Worm (Caenorhabditis elegans): ENCODE data around the gene pax-3.

The pax-3 gene

DNA sequence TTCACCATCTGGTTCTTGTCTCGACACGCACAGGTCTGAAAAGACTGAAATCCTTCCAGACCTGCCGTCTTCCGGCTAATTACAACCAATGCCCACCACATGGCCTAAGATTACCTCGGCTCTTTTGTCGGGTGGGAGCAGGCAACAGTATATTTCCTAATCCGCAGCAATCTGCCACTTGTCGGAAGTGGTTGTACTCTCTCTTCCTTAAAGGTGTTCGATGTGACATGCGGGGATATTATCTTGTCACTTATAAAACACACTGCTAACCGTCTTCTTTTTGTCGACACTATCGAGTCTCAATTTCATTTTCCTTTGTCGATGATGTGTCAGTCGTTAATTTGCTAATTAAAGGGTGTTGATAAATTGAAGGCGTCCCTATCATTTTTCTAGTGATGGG, 2.3 kb upstream of the pax-3 start, which contains the start of gene F27E5.3:
Gene F27E5.3 (minus strand): TSS at position 101 of the 400 bp plus-strand sequence.
- TF ChIP-seq nhr-11 (tag; optimal IDR thresholded peaks at IDR 0.05): no peak
- no peak for TF ChIP-seq ztf-4 (tag; optimal IDR thresholded peaks at IDR 0.05)
- no peak for TF ChIP-seq nhr-10 (tag; optimal IDR thresholded peaks at IDR 0.05)
- TF ChIP-seq nhr-12 (tag; optimal IDR thresholded peaks at IDR 0.05): no peak
- no peak for TF ChIP-seq mdl-1 (tag; optimal IDR thresholded peaks at IDR 0.05)
- TF ChIP-seq nhr-77 (tag; optimal IDR thresholded peaks at IDR 0.05): no peak
- TF ChIP-seq ceh-16 (tag; optimal IDR thresholded peaks at IDR 0.05): no peak
- no peak for TF ChIP-seq nhr-129 (tag; optimal IDR thresholded peaks at IDR 0.05)
- no peak for TF ChIP-seq nhr-6 (tag; optimal IDR thresholded peaks at IDR 0.05)
- no peak for TF ChIP-seq nhr-23 (tag; optimal IDR thresholded peaks at IDR 0.05)
- no peak for TF ChIP-seq lin-11 (tag; optimal IDR thresholded peaks at IDR 0.05)
- TF ChIP-seq lin-39 (tag; optimal IDR thresholded peaks at IDR 0.05): no peak
- no peak for TF ChIP-seq nhr-237 (tag; optimal IDR thresholded peaks at IDR 0.05)
- no peak for TF ChIP-seq snpc-4 (tag; optimal IDR thresholded peaks at IDR 0.05)
- no peak for TF ChIP-seq C34F6.9 (tag; optimal IDR thresholded peaks at IDR 0.05)
- no peak for TF ChIP-seq Y55F3AM.14 (GFP tag; optimal IDR thresholded peaks at IDR 0.05)
- TF ChIP-seq dmd-4 (tag; optimal IDR thresholded peaks at IDR 0.05): no peak
- TF ChIP-seq egl-27 (tag; optimal IDR thresholded peaks at IDR 0.05): no peak
- TF ChIP-seq nhr-25 (tag; optimal IDR thresholded peaks at IDR 0.05): no peak
- TF ChIP-seq ceh-82 (tag; optimal IDR thresholded peaks at IDR 0.05): no peak

DNA sequence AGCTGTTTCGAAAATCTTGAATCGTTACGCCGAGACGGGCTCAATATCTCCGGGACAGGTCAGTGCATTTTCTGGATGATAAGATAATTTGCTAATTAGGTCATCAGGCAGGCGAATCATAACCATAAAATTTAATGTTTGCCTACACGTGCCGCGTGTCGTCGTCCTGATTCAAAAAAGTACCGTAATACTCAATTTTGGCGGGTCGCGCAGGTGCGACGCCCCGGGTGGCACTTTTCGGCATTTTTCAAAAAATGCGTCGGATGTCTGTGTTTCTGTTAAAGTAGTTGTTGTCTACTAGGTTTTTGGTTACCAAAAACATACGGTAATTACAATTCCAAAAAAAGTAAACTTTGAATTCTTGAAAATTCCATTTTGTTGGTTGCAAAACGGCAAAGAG, 1.1 kb downstream of the pax-3 start:
- TF ChIP-seq C34F6.9 (tag; optimal IDR thresholded peaks at IDR 0.05) (no peak), ceh-16 (tag; optimal IDR thresholded peaks at IDR 0.05) (no peak), egl-27 (tag; optimal IDR thresholded peaks at IDR 0.05) (no peak), dmd-4 (tag; optimal IDR thresholded peaks at IDR 0.05) (no peak), R02D3.7 (tag; optimal IDR thresholded peaks at IDR 0.05) (no peak), ceh-82 (tag; optimal IDR thresholded peaks at IDR 0.05) (no peak), zag-1 (tag; optimal IDR thresholded peaks at IDR 0.05) (no peak), ztf-4 (tag; optimal IDR thresholded peaks at IDR 0.05) (no peak)

DNA sequence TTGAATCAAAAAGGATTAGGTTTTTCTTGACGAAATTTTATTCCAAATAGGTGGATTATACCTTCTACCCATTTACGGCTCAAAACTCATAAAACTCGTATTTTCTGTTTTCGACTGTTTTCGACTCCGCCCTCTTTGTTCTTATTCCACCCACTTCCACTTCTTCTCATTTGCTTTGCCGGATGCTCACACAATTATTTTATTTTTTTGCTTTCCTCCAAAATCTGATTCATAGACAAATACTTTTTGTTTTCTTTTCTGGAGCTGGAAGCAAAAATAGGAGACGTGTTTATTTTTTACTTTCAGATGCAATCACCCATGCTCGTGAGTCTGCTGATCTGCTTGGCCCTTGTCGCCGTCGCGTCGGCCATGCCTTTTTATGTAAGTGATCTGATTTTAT, 8.7 kb downstream of the pax-3 start, which contains the start of gene nlp-63:
Gene nlp-63 (plus strand): TSS at position 301 of the 400 bp plus-strand sequence.
- TF ChIP-seq nhr-21 (tag; optimal IDR thresholded peaks at IDR 0.05): no peak
- no peak for TF ChIP-seq dmd-4 (tag; optimal IDR thresholded peaks at IDR 0.05)
- TF ChIP-seq ama-1 (optimal IDR thresholded peaks at IDR 0.05): no peak
- no peak for TF ChIP-seq ceh-82 (tag; optimal IDR thresholded peaks at IDR 0.05)
- TF ChIP-seq nhr-10 (tag; optimal IDR thresholded peaks at IDR 0.05): no peak

DNA sequence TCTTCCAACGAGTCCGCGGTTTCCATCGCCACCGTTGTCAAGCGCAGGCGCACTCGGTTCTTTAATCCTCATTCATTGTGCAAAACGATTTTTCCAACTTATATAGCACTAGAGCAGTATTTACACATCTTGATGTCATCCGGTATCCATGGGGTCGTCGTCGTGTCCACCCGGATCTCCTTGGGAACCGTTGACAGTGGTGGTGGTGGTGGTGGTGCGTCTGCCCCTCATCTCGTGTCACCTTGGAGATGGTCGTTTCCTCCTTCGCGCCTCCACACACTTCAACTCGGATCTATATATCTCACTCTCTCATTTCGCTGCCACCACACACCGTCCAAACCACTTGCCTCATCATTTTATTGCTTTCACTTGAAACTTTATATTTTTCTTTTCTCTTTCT, 16.4 kb downstream of the pax-3 start:
- TF ChIP-seq nhr-21 (tag; optimal IDR thresholded peaks at IDR 0.05) (no peak), lsy-2 (tag; optimal IDR thresholded peaks at IDR 0.05) (no peak), ztf-1 (GFP tag; conservative IDR thresholded peaks at IDR 0.05) (0 out of 2 replicates have a peak, but pooled peaks have one; percentile 69), blmp-1 (tag; optimal IDR thresholded peaks at IDR 0.05; ENCODE audit: insufficient read depth) (no peak), nhr-6 (tag; optimal IDR thresholded peaks at IDR 0.05) (no peak), fos-1 (tag; optimal IDR thresholded peaks at IDR 0.05) (no peak)

DNA sequence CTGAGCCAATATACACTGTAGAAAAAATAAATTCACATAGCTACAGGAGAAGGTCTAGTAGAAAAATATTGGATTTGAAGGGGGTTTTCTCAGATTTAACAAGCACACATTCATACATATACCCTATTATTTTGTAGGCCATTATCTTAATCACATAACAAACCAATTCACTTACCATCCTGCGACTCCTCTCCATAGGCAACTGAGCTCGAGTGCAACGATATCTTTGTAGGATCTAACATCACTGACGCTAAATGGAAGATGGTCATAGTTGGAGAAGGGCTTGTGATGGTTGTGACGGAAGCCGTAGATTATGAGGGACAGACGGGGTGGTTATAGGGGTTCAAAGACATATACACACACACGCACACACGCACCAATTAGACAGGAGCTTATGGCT, 17.8 kb downstream of the pax-3 start:
- TF ChIP-seq aly-2 (tag; optimal IDR thresholded peaks at IDR 0.05) (no peak), R02D3.7 (tag; optimal IDR thresholded peaks at IDR 0.05) (no peak), elt-1 (tag; optimal IDR thresholded peaks at IDR 0.05) (no peak), mab-5 (tag; optimal IDR thresholded peaks at IDR 0.05) (no peak), nhr-12 (tag; optimal IDR thresholded peaks at IDR 0.05) (no peak), ZK546.5 (tag; optimal IDR thresholded peaks at IDR 0.05) (no peak), peb-1 (tag; optimal IDR thresholded peaks at IDR 0.05) (no peak), unc-55 (GFP tag; optimal IDR thresholded peaks at IDR 0.05) (no peak), lin-39 (tag; optimal IDR thresholded peaks at IDR 0.05) (no peak), elt-3 (tag; optimal IDR thresholded peaks at IDR 0.05) (no peak), C34F6.9 (tag; optimal IDR thresholded peaks at IDR 0.05) (no peak), snpc-4 (tag; optimal IDR thresholded peaks at IDR 0.05) (no peak), mdl-1 (tag; optimal IDR thresholded peaks at IDR 0.05) (no peak), lsy-2 (tag; optimal IDR thresholded peaks at IDR 0.05) (no peak), dmd-4 (tag; optimal IDR thresholded peaks at IDR 0.05) (no peak), sem-4 (tag; optimal IDR thresholded peaks at IDR 0.05) (no peak)

All from whole organism, L2 larva.